Fruit fly (Drosophila melanogaster) Kc167 (cell line): ENCODE results near the gene ERR.

Experiments used
- Myc ChIP-seq: fragments of >200 bp; optimal IDR thresholded peaks from 2 replicates; lab custom pipeline; 2017; ENCODE audit warnings: missing external identifiers
- Sin3A ChIP-seq: fragments of >200 bp; optimal IDR thresholded peaks from 2 replicates; lab custom pipeline; 2018; ENCODE audit warnings: missing external identifiers
- h ChIP-seq: fragments of >200 bp; optimal IDR thresholded peaks from 3 replicates; lab custom pipeline; 2018; ENCODE audit warnings: missing external identifiers

DNA sequence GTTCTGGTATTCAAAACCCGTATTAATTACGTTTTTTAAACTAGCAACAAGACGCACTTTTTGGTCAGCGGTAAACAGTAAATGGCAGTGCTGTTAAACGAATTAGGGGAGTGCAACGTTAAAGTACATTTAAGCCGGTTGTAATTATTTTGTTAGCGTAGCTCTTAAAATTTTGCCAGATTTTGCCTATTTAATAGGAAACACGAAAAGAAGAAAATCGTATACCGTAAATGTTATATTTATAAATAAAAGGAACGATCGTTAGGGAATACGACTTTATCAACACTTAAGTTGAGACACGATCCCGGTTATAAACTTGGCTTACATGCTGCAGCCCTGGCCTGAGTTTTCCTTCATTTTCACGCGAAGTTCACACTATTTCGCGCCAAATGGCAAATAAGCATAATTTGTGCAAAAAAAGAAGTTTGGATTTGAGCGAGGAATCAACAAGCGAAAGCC, 49.0 kb downstream of the ERR start, which contains the start of the genes Setx and mus301:
- TF ChIP-seq Sin3A (lab: Kevin White, UChicago) = no peak
- no peak for TF ChIP-seq Myc (lab: Kevin White, UChicago)
- TF ChIP-seq h (lab: Kevin White, UChicago) = no peak
